Worm (Caenorhabditis elegans): ENCODE results near the gene lin-14.

DNA sequence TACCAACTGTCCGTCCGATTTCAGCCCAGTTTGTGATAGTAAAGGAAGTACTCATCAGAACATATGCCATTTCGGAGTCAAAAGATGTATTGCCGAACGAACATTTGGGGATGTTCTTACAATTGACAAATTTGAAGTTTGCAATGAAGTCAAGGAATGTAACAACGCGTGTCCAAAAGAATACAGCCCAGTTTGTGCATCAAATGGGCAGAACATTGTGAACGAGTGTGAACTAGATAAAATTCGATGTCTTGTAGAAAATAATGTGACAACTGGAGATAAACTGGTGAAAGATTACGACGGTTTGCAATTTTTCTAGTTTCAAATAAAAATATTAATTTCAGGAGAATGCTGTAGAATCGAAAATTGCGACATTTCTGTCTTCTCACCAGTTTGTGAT, 42.5 kb downstream of the lin-14 start:
- TF ChIP-seq lin-11 (tag; optimal IDR thresholded peaks at IDR 0.05) (no peak), F13H6.1 (tag; optimal IDR thresholded peaks at IDR 0.05) (no peak), ceh-48 (tag; optimal IDR thresholded peaks at IDR 0.05) (no peak), ceh-9 (tag; optimal IDR thresholded peaks at IDR 0.05) (no peak), ceh-6 (GFP tag; optimal IDR thresholded peaks at IDR 0.05) (no peak), nhr-232 (tag; optimal IDR thresholded peaks at IDR 0.05) (no peak), ceh-31 (tag; optimal IDR thresholded peaks at IDR 0.05) (no peak), fkh-10 (GFP tag; optimal IDR thresholded peaks at IDR 0.05) (no peak), unc-86 (tag; optimal IDR thresholded peaks at IDR 0.05) (no peak), hlh-13 (GFP tag; optimal IDR thresholded peaks at IDR 0.05) (no peak), C38D4.7 (GFP tag; optimal IDR thresholded peaks at IDR 0.05) (no peak)
